Worm (Caenorhabditis elegans) whole organism, young adult: ENCODE measurements around the gene rbm-39.

Source experiments
- T26A5.8 ChIP-seq: sonication (generic microtip); optimal IDR thresholded peaks from 2 replicates; lab custom pipeline; 2016; ENCODE audit warnings: missing genetic modification characterization, missing compliant biosample characterization
- bed-2 ChIP-seq: fragments of 200-800 bp; sonication (Bioruptor generic); IDR thresholded peaks from 2 replicates; pipeline ENCODE4 v1.3.6; 2022; ENCODE audit warnings: missing genetic modification reagents, missing genetic modification characterization, missing compliant biosample characterization
- him-1 ChIP-seq: sonication (generic microtip); optimal IDR thresholded peaks from 2 replicates; lab custom pipeline; 2016; ENCODE audit warnings: missing genotype, missing genetic modification reagents, missing genetic modification characterization, missing compliant biosample characterization
- lsl-1 ChIP-seq: fragments of 200-800 bp; sonication (Bioruptor generic); optimal IDR thresholded peaks from 2 replicates; lab custom pipeline; 2018; ENCODE audit warnings: mild to moderate bottlenecking, missing genetic modification characterization, moderate library complexity, missing compliant biosample characterization

- TF ChIP-seq bed-2 (GFP tag; lab: Robert Waterston, UW): no peak
- no peak for TF ChIP-seq him-1 (tag; lab: Kevin White, UChicago)
- no peak for TF ChIP-seq T26A5.8 (tag; lab: Kevin White, UChicago)
- no peak for TF ChIP-seq lsl-1 (GFP tag; lab: Kevin White, UChicago)
These were observed 31.9 kb downstream of the rbm-39 start, which contains the start of gene Y55F3AM.11 for ce11 chrIV:1044287-1044686.
